Fruit fly (Drosophila melanogaster): Measurements from ENCODE around the gene COX5B.
A peak's percentile ranks its signal among the peaks of the same experiment; 100 is the strongest.

The COX5B gene

DNA sequence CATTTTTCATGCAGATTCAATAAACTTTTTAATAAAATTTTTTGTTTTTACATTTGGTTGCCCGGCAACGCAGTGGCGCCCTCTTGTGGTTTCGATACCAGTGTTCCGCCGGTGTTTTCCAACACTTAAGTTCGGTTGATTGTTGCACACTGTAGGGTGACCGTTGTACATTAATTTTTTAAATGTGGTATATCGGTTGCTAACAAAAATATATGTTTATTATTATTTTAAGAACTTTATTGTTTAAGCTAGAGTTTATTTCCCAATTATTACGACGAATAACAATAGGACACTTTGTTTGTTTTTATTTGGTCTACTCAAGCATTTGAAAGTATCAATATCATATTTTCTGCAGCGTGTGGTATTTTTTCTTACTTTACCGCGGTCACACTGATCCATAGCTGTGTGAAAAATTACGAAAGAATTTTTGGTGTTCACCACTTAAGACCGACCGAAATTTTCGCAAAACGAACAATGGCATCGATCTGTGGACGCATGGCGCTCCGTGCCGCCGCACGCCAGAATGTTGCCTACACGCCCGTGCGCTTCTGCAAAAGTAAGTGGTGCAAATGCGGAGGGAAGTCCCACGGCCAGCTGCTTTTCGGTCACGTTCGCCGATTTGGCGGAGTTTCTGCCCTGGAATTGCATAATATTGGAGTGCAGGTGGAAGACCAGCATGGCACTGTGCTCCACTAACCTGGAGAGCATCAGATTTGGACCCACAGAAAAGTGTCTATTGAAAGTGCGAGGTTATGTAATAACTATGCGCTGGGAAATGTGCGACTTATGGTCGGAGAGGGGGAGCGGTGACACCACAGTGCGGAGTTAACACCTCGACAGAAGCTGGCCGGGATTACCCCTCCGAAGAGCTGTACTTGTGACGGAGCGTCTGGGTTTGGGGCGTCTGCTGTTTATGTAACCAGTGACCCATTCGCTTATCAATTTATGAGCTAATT, at the start of gene COX5B, which contains the start of gene IFT52:
TSS of gene COX5B (plus strand) at position 372 of the 956 bp plus-strand sequence.
TSS of gene IFT52 (minus strand) at position 74 of the 956 bp plus-strand sequence.
- TF ChIP-seq Dll (optimal IDR thresholded peaks at IDR 0.05) (no peak), CG8478 (optimal IDR thresholded peaks at IDR 0.05) (no peak), pan (optimal IDR thresholded peaks at IDR 0.05) (no peak), EcR (GFP tag; optimal IDR thresholded peaks at IDR 0.05) (no peak), psq (optimal IDR thresholded peaks at IDR 0.05) (no peak), usp (GFP tag; optimal IDR thresholded peaks at IDR 0.05) (no peak)

DNA sequence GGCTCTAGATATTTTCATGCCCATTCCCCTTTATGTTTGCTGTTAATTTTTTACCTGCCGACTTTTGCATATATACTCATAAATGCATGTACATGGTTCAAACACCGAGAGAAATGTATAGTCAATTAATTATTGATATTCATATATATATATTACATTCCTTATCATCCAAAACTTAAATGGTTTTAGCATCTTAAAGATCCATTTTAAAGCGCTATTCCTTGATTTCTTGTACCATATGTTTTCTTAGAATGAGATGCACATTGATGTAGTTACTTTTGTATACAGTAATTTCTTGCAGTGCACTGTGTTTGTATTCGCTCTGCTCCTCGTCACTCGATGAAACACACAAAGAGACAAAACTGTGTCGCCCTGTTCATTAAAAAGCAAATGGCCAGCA, 48.9 kb upstream of the COX5B start:
- TF ChIP-seq Dll (optimal IDR thresholded peaks at IDR 0.05) (no peak), psq (optimal IDR thresholded peaks at IDR 0.05) (no peak), CG8478 (optimal IDR thresholded peaks at IDR 0.05) (no peak), usp (GFP tag; optimal IDR thresholded peaks at IDR 0.05) (no peak), pan (optimal IDR thresholded peaks at IDR 0.05) (no peak), EcR (GFP tag; optimal IDR thresholded peaks at IDR 0.05) (no peak)

DNA sequence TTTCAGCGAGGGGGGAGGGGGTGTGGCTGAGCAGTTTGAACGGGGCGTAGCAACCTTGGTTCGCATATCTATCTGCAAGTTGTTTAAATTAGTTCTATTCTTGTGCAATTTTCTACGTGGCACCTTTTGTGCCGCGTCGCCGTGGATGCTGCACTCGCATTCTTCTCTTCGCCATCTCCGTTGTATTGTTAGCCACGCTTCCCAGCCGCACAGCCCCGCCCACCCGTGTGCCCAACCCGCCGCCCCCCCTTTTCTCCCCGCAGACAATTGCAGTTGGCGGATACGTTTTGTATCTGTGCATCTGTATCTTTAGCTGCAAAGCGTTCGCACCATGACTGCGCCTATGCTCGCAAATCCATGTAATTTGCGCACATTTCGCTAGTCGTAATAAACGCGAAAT, 43.7 kb upstream of the COX5B start:
- no peak for TF ChIP-seq Dll (optimal IDR thresholded peaks at IDR 0.05)
- TF ChIP-seq pan (optimal IDR thresholded peaks at IDR 0.05) = no peak

DNA sequence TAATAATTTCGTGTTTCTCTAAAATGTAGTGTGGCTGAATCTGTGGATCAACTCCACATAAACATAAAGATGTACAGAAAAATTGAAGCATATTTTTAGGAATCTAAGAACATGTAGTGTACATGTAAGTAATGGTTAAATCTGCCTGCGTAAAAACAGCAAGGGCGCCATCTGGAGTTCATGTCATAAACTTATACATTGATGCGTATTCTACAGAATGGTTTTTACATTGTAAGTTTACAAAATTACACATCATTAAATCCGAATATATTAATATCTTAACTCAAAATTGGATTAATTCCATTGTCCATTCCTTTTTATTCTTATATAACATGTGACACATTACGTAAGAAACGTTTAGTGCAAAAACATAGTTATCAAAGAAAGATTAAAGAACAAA, 30.6 kb upstream of the COX5B start:
- TF ChIP-seq Dll (optimal IDR thresholded peaks at IDR 0.05) (no peak), EcR (GFP tag; optimal IDR thresholded peaks at IDR 0.05) (no peak), psq (optimal IDR thresholded peaks at IDR 0.05) (no peak), CG8478 (optimal IDR thresholded peaks at IDR 0.05) (no peak), pan (optimal IDR thresholded peaks at IDR 0.05) (no peak), usp (GFP tag; optimal IDR thresholded peaks at IDR 0.05) (no peak)

DNA sequence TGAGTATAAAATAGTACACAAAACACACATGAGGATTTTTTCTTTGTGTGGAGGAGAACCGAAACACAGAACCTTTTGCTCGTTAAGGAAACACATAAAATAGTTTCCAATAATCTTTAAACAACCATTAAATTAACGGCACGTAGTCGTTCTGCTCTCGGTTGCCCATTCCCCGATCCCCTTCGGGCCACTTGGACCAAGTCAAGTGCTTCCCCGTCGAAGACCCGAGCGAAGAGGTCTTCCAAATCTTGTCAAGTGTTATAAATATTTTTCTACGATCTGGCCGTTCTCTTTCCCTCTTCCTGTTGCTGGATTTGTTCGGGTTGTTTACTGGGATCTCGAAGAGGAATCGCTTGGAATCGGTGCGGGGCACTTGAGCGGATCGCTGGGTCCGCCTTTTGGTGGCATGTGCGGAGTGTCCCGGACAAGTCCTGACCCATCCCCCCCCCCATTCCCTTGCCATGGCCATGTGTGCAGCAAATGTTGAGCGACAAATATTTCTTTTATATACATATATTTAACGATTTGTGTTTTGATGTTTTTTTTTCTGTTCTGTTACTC, 26.6 kb upstream of the COX5B start:
- no peak for TF ChIP-seq CG8478 (optimal IDR thresholded peaks at IDR 0.05)
- no peak for TF ChIP-seq usp (GFP tag; optimal IDR thresholded peaks at IDR 0.05)
- no peak for TF ChIP-seq psq (optimal IDR thresholded peaks at IDR 0.05)
- TF ChIP-seq EcR (GFP tag; optimal IDR thresholded peaks at IDR 0.05) = no peak
- no peak for TF ChIP-seq Dll (optimal IDR thresholded peaks at IDR 0.05)
- no peak for TF ChIP-seq pan (optimal IDR thresholded peaks at IDR 0.05)

DNA sequence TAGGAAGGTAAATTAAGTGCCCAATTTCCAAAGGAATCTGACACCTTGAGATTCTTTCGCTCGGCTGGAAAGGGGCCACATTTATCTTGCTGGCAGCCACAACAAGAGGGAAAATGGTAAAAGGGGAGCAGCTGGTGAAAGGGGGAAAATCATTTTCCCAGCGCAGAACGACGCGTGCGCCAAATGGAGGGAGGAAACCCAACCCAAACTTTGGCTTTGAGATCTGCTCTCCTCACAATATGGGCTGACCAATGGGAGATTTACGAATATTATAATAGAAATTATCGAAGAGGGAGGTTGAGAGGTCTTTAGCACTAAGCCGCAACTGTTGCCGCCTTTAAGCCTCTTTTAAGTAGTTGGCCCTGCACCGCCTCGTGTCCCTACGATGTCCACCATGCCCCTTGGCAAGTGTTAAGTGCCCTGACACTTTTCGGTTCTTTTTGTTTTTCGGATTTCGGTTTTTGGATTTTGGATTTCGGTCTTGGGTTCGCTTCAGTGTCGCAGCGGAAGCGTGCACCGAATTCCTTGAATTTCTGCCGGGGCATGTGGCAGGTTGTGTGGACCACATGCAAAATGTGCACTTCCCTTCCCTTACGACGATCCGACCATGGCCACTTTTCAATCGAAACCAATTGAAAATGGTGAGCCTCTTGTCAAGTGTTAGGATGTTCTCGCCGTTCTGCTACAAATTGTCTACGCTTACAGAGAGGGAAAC, 25.5 kb upstream of the COX5B start:
- no peak for TF ChIP-seq Dll (optimal IDR thresholded peaks at IDR 0.05)
- TF ChIP-seq psq (optimal IDR thresholded peaks at IDR 0.05) = no peak
- no peak for TF ChIP-seq EcR (GFP tag; optimal IDR thresholded peaks at IDR 0.05)
- no peak for TF ChIP-seq usp (GFP tag; optimal IDR thresholded peaks at IDR 0.05)
- no peak for TF ChIP-seq pan (optimal IDR thresholded peaks at IDR 0.05)
- TF ChIP-seq CG8478 (optimal IDR thresholded peaks at IDR 0.05) = no peak

DNA sequence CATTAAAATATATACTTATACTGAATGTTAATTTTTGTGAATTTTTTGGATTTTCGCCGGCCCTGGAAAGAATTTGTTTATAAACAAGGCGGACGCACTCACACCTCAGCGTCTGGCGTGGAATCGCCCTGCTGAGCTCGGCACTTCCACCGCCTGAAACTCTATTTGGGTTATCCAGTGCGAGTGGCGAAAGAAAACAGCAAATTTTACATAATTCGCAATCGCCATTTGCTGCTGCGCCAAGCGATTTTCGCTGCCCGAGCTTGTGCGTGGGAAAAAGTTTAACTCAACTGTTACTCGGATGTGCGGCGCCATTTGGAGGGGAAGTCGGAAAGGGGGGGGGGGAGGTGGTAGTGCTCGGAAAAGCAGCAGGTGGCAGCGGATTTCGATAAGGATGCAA, 24.6 kb upstream of the COX5B start:
- TF ChIP-seq Dll (optimal IDR thresholded peaks at IDR 0.05) (no peak), usp (GFP tag; optimal IDR thresholded peaks at IDR 0.05) (no peak), CG8478 (optimal IDR thresholded peaks at IDR 0.05) (no peak), pan (optimal IDR thresholded peaks at IDR 0.05) (no peak), EcR (GFP tag; optimal IDR thresholded peaks at IDR 0.05) (no peak), psq (optimal IDR thresholded peaks at IDR 0.05) (no peak)

DNA sequence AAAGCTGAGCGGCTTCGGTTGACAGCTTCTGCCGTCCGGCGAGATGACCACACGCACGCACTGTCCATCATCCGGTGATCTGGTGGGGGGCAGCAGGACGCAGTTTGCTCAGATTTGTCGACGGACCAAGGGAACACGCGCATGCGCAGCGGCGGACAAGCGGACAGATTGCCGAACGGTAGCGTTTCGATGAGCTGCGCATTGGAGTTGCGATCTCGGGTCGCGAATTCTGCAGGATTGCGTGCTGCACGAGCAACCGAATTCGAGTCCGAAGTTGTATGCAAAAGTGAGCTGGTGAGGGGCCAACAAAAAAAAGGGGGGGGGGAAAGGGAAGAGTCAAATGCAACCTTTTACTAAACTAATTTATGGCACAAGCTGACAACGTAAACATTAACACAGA, 23.9 kb upstream of the COX5B start:
- TF ChIP-seq CG8478 (optimal IDR thresholded peaks at IDR 0.05) = no peak
- no peak for TF ChIP-seq usp (GFP tag; optimal IDR thresholded peaks at IDR 0.05)
- TF ChIP-seq pan (optimal IDR thresholded peaks at IDR 0.05) = no peak
- no peak for TF ChIP-seq psq (optimal IDR thresholded peaks at IDR 0.05)
- TF ChIP-seq Dll (optimal IDR thresholded peaks at IDR 0.05) = no peak
- TF ChIP-seq EcR (GFP tag; optimal IDR thresholded peaks at IDR 0.05) = no peak

DNA sequence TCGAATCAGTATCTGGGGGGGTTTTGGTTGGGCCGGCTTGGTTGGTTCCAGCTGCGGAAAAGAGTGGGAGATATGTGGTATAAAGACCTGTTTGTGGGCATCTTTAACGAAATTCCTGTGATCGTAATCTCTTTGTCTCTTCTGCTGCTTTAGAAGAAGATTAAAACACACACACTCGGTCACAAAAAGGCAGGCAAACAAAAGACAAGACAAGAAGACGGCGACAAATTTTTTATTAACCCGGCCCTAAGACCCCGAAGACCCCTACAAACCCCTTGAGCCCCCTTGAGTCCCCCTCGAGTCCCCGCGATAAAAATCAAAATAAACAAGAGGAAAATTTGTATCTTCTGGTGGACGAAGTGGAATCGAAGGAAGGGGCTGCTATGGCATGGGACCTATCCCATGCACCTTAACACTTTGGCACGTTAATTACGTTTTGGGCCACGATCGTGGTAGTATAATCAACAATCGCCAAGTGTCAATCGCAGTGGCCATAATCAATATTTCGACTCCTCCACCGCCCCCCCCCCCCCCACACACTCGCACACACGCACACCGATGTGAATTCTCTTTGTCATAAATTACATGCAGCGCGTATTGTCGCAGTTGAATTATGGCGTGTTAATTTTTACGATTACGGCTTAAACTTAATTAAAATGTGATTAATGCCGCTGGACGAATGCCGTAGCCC, 23.3 kb upstream of the COX5B start:
- TF ChIP-seq psq (optimal IDR thresholded peaks at IDR 0.05) = no peak
- no peak for TF ChIP-seq usp (GFP tag; optimal IDR thresholded peaks at IDR 0.05)
- TF ChIP-seq pan (optimal IDR thresholded peaks at IDR 0.05) = no peak
- TF ChIP-seq Dll (optimal IDR thresholded peaks at IDR 0.05) = no peak
- TF ChIP-seq CG8478 (optimal IDR thresholded peaks at IDR 0.05) = no peak
- no peak for TF ChIP-seq EcR (GFP tag; optimal IDR thresholded peaks at IDR 0.05)

DNA sequence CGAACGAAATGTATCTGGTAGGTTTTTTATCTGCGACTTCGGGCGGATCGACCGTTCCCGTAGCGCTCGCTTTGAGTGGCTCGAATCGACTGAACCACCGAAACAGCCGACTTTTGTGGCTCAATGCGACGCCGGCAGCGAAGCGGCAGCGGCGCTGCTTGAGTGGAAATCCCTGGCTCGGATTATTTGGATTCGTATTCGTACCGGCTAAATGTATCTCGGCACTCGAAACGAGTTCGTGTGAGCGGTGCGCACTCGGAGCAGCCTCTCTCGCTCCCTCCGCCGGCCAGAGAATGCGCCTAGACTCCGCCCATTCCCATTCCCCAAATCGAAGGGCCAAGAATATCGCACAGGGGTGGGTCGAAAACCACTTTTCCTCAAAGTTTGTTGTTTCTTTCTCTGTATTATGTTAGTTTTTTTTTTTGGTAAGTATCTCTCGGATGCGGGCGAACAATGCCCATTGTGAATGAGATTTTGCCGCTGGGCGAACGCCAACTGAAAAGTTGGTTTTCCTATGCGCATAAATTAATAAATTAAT, 21.5 kb upstream of the COX5B start:
- TF ChIP-seq Dll (optimal IDR thresholded peaks at IDR 0.05) (peak; percentile 27), psq (optimal IDR thresholded peaks at IDR 0.05) (no peak)

DNA sequence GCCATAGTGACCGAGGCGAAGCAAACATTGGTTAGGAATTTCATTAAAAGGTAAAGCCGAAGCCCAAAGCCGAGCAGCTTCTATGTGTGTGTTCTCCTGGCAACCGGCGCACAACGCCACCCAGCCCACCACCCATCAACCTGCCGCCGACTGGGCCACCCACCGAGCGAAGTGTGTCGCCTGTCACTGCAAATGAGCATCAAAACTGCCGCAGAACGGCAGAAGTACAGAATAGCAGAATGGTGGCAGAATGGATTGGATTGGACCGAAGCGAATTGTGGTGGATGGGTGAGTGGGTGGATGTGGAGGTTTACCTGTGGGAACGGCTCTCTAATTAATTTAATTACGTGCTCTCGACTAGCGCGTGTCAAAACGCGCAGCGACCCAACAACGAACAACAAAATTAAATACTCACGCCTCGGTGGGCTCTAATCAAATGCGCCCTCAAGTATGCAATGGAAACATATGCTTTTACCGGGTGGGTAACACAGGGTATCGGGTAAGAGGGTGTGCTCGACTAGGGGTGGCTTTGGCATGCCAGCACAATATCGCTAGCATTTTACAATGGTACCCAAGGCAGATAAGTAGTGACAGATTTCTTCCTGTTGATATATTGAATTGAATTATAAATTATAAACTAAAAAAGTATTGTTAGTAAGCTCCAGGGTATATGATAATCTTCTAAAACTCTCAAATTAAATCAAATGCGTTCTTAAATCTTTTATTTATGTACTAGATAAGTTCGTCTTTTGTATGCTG, 17.8 kb upstream of the COX5B start:
- TF ChIP-seq pan (optimal IDR thresholded peaks at IDR 0.05) (peak; percentile 3), CG8478 (optimal IDR thresholded peaks at IDR 0.05) (no peak), psq (optimal IDR thresholded peaks at IDR 0.05) (no peak), EcR (GFP tag; optimal IDR thresholded peaks at IDR 0.05) (no peak), Dll (optimal IDR thresholded peaks at IDR 0.05) (no peak)
